Worm (Caenorhabditis elegans): ENCODE measurements around the gene T22F7.3.

DNA sequence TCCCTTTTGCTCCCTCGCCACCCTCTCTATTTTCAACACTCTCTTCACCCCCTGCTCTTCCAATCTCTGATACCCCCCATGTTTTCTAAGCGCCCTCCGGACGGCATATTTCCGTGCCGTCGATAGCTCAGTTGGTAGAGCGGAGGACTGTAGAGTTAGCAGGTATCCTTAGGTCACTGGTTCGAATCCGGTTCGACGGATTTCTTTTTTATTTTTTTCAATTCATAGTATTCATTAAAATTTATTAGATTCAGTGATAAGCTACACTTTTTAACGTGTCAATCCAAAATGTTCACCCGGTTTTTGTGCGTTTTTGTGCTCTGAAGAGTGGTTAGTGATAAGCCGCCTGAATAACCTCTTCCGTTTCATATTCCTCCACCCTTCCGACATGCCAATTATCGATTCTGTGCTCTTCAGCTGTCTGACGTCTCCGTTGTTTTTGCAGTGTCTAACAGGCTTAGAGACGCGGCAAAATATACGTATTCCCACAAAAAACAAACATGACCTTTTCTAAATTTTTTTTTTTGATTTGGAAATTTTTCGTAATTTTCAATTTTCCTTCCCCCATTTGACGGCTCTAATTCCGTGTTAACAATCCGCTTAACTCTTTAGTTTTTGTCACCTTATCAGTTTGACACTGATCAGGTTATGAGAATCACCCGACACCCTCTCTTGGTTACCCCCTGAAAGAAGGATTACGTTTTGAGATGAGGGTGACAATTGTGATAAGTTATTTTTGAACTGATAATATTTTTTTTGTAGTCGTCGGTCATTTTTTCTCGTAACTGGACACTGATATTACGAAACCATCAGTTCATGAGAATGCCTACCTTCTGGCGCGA, 11.6 kb upstream of the T22F7.3 start:
- no peak for TF ChIP-seq aha-1 (tag)
- TF ChIP-seq zfp-2 (tag; optimal IDR thresholded peaks at IDR 0.05): no peak
- TF ChIP-seq skn-1 (tag; optimal IDR thresholded peaks at IDR 0.05): no peak
- no peak for TF ChIP-seq Y105C5A.15 (GFP tag; IDR thresholded peaks at IDR 0.05)
- TF ChIP-seq pqm-1 (tag; optimal IDR thresholded peaks at IDR 0.05): peak; percentile 41
- TF ChIP-seq ces-1 (GFP tag; optimal IDR thresholded peaks at IDR 0.05): no peak
- TF ChIP-seq nhr-6 (tag; optimal IDR thresholded peaks at IDR 0.05): no peak
- TF ChIP-seq lin-15B (tag; optimal IDR thresholded peaks at IDR 0.05): no peak
- TF ChIP-seq egl-27 (tag; optimal IDR thresholded peaks at IDR 0.05): no peak
- TF ChIP-seq tra-1 (GFP tag; IDR thresholded peaks at IDR 0.05): peak; percentile 72; the same call in 1 of the 2 replicates
- TF ChIP-seq ceh-32 (tag; optimal IDR thresholded peaks at IDR 0.05; ENCODE audit: poor library complexity): no peak

All from whole organism, L4 larva.